Fruit fly (Drosophila melanogaster): ENCODE results near the gene mge.

The mge gene

dm6 chr3L:3952468-3952867 lies 42.7 kb upstream of the mge start, which contains the start of gene CG14984 (continued):
- no peak for TF ChIP-seq ken (GFP tag; IDR thresholded peaks at IDR 0.05)
- no peak for TF ChIP-seq CG12659 (GFP tag; optimal IDR thresholded peaks at IDR 0.05)
- TF ChIP-seq run (tag; optimal IDR thresholded peaks at IDR 0.05), result no peak
- no peak for TF ChIP-seq nerfin-1 (tag; optimal IDR thresholded peaks at IDR 0.05)
- TF ChIP-seq onecut (GFP tag; IDR thresholded peaks at IDR 0.05), result no peak
- TF ChIP-seq insv (GFP tag; optimal IDR thresholded peaks at IDR 0.05), result no peak
- TF ChIP-seq pnt (GFP tag; optimal IDR thresholded peaks at IDR 0.05), result peak; percentile 29
- no peak for TF ChIP-seq Hand (GFP tag; optimal IDR thresholded peaks at IDR 0.05)
- no peak for TF ChIP-seq Tbp (GFP tag; optimal IDR thresholded peaks at IDR 0.05)
- no peak for TF ChIP-seq CG13123 (GFP tag; optimal IDR thresholded peaks at IDR 0.05)
- no peak for TF ChIP-seq gcm (GFP tag; optimal IDR thresholded peaks at IDR 0.05)
- no peak for TF ChIP-seq sisA (GFP tag; IDR thresholded peaks at IDR 0.05)
- no peak for TF ChIP-seq CG10431 (GFP tag; optimal IDR thresholded peaks at IDR 0.05)
- TF ChIP-seq sug (tag; optimal IDR thresholded peaks at IDR 0.05), result no peak
- no peak for TF ChIP-seq CG30020 (tag; optimal IDR thresholded peaks at IDR 0.05)
- TF ChIP-seq hbn (GFP tag; IDR thresholded peaks at IDR 0.05; ENCODE audit: partially characterized antibody), result no peak
- TF ChIP-seq Gsc (GFP tag; IDR thresholded peaks at IDR 0.05), result no peak
- TF ChIP-seq E2f2 (GFP tag; IDR thresholded peaks at IDR 0.05), result no peak; the same call in 1 of the 2 replicates
- no peak for TF ChIP-seq tll (GFP tag; optimal IDR thresholded peaks at IDR 0.05)
- no peak for TF ChIP-seq H2.0 (GFP tag; IDR thresholded peaks at IDR 0.05)
- no peak for TF ChIP-seq kni (GFP tag; optimal IDR thresholded peaks at IDR 0.05)
- peak; percentile 19 for TF ChIP-seq CG9817 (tag; optimal IDR thresholded peaks at IDR 0.05)
- TF ChIP-seq tup (GFP tag; optimal IDR thresholded peaks at IDR 0.05), result no peak
- TF ChIP-seq fru (optimal IDR thresholded peaks at IDR 0.05), result no peak
- TF ChIP-seq CG7271 (tag; optimal IDR thresholded peaks at IDR 0.05), result no peak
- TF ChIP-seq CG10654 (GFP tag; optimal IDR thresholded peaks at IDR 0.05), result no peak
- TF ChIP-seq CG4424 (GFP tag; optimal IDR thresholded peaks at IDR 0.05), result peak; percentile 29
- no peak for TF ChIP-seq Lpt (GFP tag; optimal IDR thresholded peaks at IDR 0.05)
- no peak for TF ChIP-seq sim (GFP tag; IDR thresholded peaks at IDR 0.05)
- TF ChIP-seq CG9727 (GFP tag; optimal IDR thresholded peaks at IDR 0.05), result peak; percentile 13
- no peak for TF ChIP-seq cato (GFP tag; optimal IDR thresholded peaks at IDR 0.05; ENCODE audit: borderline replicate concordance)
- no peak for TF ChIP-seq CG7357 (GFP tag; IDR thresholded peaks at IDR 0.05)
- TF ChIP-seq kah (GFP tag; optimal IDR thresholded peaks at IDR 0.05), result no peak
- no peak for TF ChIP-seq Dfd (GFP tag; optimal IDR thresholded peaks at IDR 0.05)
- TF ChIP-seq HLHmδ (GFP tag; optimal IDR thresholded peaks at IDR 0.05), result no peak
- no peak for TF ChIP-seq CTCF (GFP tag; optimal IDR thresholded peaks at IDR 0.05)
- TF ChIP-seq Rfx (GFP tag; IDR thresholded peaks at IDR 0.05), result peak; percentile 82
- TF ChIP-seq CG11723 (GFP tag; optimal IDR thresholded peaks at IDR 0.05), result no peak
- TF ChIP-seq fd96Cb (tag; optimal IDR thresholded peaks at IDR 0.05), result peak; percentile 16
- TF ChIP-seq Atf6 (GFP tag; IDR thresholded peaks at IDR 0.05), result peak; percentile 60
- no peak for TF ChIP-seq Vsx1 (GFP tag; optimal IDR thresholded peaks at IDR 0.05)
- no peak for TF ChIP-seq schlank (tag; optimal IDR thresholded peaks at IDR 0.05)
- peak; percentile 30 for TF ChIP-seq phol (tag; optimal IDR thresholded peaks at IDR 0.05)
- no peak for TF ChIP-seq zen (tag; optimal IDR thresholded peaks at IDR 0.05)
- TF ChIP-seq Mrtf (GFP tag; IDR thresholded peaks at IDR 0.05), result no peak
- TF ChIP-seq cwo (GFP tag; optimal IDR thresholded peaks at IDR 0.05), result peak; percentile 63
- TF ChIP-seq twi (tag; optimal IDR thresholded peaks at IDR 0.05), result no peak
- TF ChIP-seq CG3847 (GFP tag; IDR thresholded peaks at IDR 0.05), result peak; percentile 45; the same call in 1 of the 2 replicates
- peak; percentile 57 for TF ChIP-seq ems (GFP tag; optimal IDR thresholded peaks at IDR 0.05)
- TF ChIP-seq tgo (GFP tag; IDR thresholded peaks at IDR 0.05), result peak; percentile 53; the same call in 2 of the 3 replicates
- TF ChIP-seq gt (GFP tag; IDR thresholded peaks at IDR 0.05), result no peak
- no peak for TF ChIP-seq Rx (GFP tag; IDR thresholded peaks at IDR 0.05)
- TF ChIP-seq shn (GFP tag; optimal IDR thresholded peaks at IDR 0.05), result peak; percentile 16

Measured in whole organism, embryonic.